Fruit fly (Drosophila melanogaster) whole organism, embryonic: ENCODE data around the gene rho-4.

Source experiments
- Asciz ChIP-seq: fragments of 200-800 bp; sonication (Bioruptor generic); optimal IDR thresholded peaks from 2 replicates; lab custom pipeline; 2017; ENCODE audit warnings: missing biosample characterization, mild to moderate bottlenecking, missing genetic modification characterization, missing genetic modification reagents
- BtbVII ChIP-seq: fragments of 200-800 bp; sonication (Bioruptor generic); optimal IDR thresholded peaks from 3 replicates; lab custom pipeline; 2017; ENCODE audit warnings: missing biosample characterization, mild to moderate bottlenecking, missing genetic modification characterization
- CG10147 ChIP-seq: fragments of 200-800 bp; sonication (Bioruptor generic); optimal IDR thresholded peaks from 2 replicates; lab custom pipeline; 2019; ENCODE audit warnings: missing biosample characterization, mild to moderate bottlenecking, missing genetic modification characterization, moderate library complexity
- CG1024 ChIP-seq: fragments of 200-800 bp; sonication (Bioruptor generic); IDR thresholded peaks from 2 replicates; pipeline ENCODE4 v1.3.6; 2022; ENCODE audit warnings: missing biosample characterization, missing genetic modification characterization
- CG10267 ChIP-seq: fragments of 200-800 bp; sonication (Bioruptor generic); optimal IDR thresholded peaks from 2 replicates; lab custom pipeline; 2018; ENCODE audit warnings: missing biosample characterization, mild to moderate bottlenecking, missing genetic modification characterization, moderate library complexity
- CG12299 ChIP-seq: fragments of 200-800 bp; sonication (Bioruptor generic); optimal IDR thresholded peaks from 2 replicates; lab custom pipeline; 2018; ENCODE audit warnings: missing biosample characterization, mild to moderate bottlenecking, missing genetic modification characterization
- CG12391 ChIP-seq: fragments of 200-800 bp; sonication (Bioruptor generic); optimal IDR thresholded peaks from 3 replicates; lab custom pipeline; 2018; ENCODE audit warnings: missing biosample characterization, mild to moderate bottlenecking, missing genetic modification characterization, moderate library complexity
- CG13123 ChIP-seq: fragments of 200-800 bp; sonication (Bioruptor generic); optimal IDR thresholded peaks from 2 replicates; lab custom pipeline; 2016; ENCODE audit warnings: missing biosample characterization, missing genetic modification characterization
- CG14965 ChIP-seq: fragments of 200-800 bp; sonication (Bioruptor generic); optimal IDR thresholded peaks from 2 replicates; lab custom pipeline; 2016; ENCODE audit warnings: missing biosample characterization, missing genetic modification characterization, borderline replicate concordance
- CG16815 ChIP-seq: fragments of 200-800 bp; sonication (Bioruptor generic); optimal IDR thresholded peaks from 3 replicates; lab custom pipeline; 2017; ENCODE audit warnings: missing biosample characterization, mild to moderate bottlenecking, missing genetic modification characterization
- CG16863 ChIP-seq: fragments of 200-800 bp; sonication (Bioruptor generic); optimal IDR thresholded peaks from 3 replicates; lab custom pipeline; 2016; ENCODE audit warnings: missing biosample characterization, missing genetic modification characterization
- CG17829 ChIP-seq: fragments of 200-800 bp; optimal IDR thresholded peaks from 2 replicates; lab custom pipeline; 2019; ENCODE audit warnings: missing biosample characterization, mild to moderate bottlenecking, missing genetic modification characterization, moderate library complexity
- CG1792 ChIP-seq: fragments of 200-800 bp; sonication (Bioruptor generic); optimal IDR thresholded peaks from 2 replicates; lab custom pipeline; 2016; ENCODE audit warnings: missing biosample characterization, missing genetic modification characterization
- CG2712 ChIP-seq: fragments of 200-800 bp; optimal IDR thresholded peaks from 3 replicates; lab custom pipeline; 2019; ENCODE audit warnings: missing biosample characterization, mild to moderate bottlenecking, missing genetic modification characterization, moderate library complexity
- CG31388 ChIP-seq: fragments of 200-800 bp; sonication (Bioruptor generic); optimal IDR thresholded peaks from 2 replicates; lab custom pipeline; 2016; ENCODE audit warnings: missing biosample characterization, missing genetic modification characterization
- CG3281 ChIP-seq: fragments of 200-800 bp; sonication (Bioruptor generic); optimal IDR thresholded peaks from 3 replicates; lab custom pipeline; 2017; ENCODE audit warnings: missing biosample characterization, mild to moderate bottlenecking, missing genetic modification characterization
- CG33213 ChIP-seq: fragments of 200-800 bp; sonication (Bioruptor generic); optimal IDR thresholded peaks from 3 replicates; lab custom pipeline; 2016; ENCODE audit warnings: missing biosample characterization, missing genetic modification characterization
- CG4424 ChIP-seq: fragments of 200-800 bp; sonication (Bioruptor generic); optimal IDR thresholded peaks from 3 replicates; lab custom pipeline; 2016; ENCODE audit warnings: missing biosample characterization, missing genetic modification characterization
- CG6175 ChIP-seq: fragments of 200-800 bp; sonication (Bioruptor generic); IDR thresholded peaks from 3 replicates; pipeline ENCODE4 v1.3.6; 2022; ENCODE audit warnings: missing biosample characterization, missing genetic modification characterization
- CG8290 ChIP-seq, 3 experiments: fragments of 200-800 bp; sonication (Bioruptor generic); optimal IDR thresholded peaks; 2 replicates each; lab custom pipeline; 2016 to 2019; ENCODE audit warnings: missing biosample characterization in 3 of 3, missing genetic modification characterization in 3 of 3, mild to moderate bottlenecking in 2 of 3, moderate library complexity in 1 of 3
- CG9215 ChIP-seq: fragments of 200-800 bp; sonication (Bioruptor generic); IDR thresholded peaks from 2 replicates; pipeline ENCODE4 v1.3.6; 2022; ENCODE audit warnings: missing biosample characterization, missing genetic modification characterization
- CG9609 ChIP-seq: fragments of 200-800 bp; sonication (Bioruptor generic); optimal IDR thresholded peaks from 3 replicates; lab custom pipeline; 2016; ENCODE audit warnings: missing biosample characterization, missing genetic modification characterization
- Dbx ChIP-seq: fragments of 200-800 bp; sonication (Bioruptor generic); IDR thresholded peaks from 3 replicates; pipeline ENCODE4 v1.3.6; 2022; ENCODE audit warnings: missing biosample characterization, missing genetic modification characterization
- HHEX ChIP-seq: fragments of 200-800 bp; sonication (Bioruptor generic); optimal IDR thresholded peaks from 3 replicates; lab custom pipeline; 2017; ENCODE audit warnings: missing biosample characterization, mild to moderate bottlenecking, missing genetic modification characterization, missing genetic modification reagents
- Hey ChIP-seq: fragments of 200-800 bp; sonication (Bioruptor generic); optimal IDR thresholded peaks from 3 replicates; lab custom pipeline; 2018; ENCODE audit warnings: missing biosample characterization, mild to moderate bottlenecking, missing genetic modification characterization
- MTF-1 ChIP-seq: fragments of 200-800 bp; sonication (Bioruptor generic); optimal IDR thresholded peaks from 2 replicates; lab custom pipeline; 2018; ENCODE audit warnings: missing biosample characterization, mild to moderate bottlenecking, missing genetic modification characterization, borderline replicate concordance
- Nf-YA ChIP-seq: fragments of 200-800 bp; sonication (Bioruptor generic); IDR thresholded peaks from 2 replicates; pipeline ENCODE4 v1.3.6; 2022; ENCODE audit warnings: missing biosample characterization, missing genetic modification characterization
- Sox100B ChIP-seq: fragments of 200-800 bp; sonication (Bioruptor generic); optimal IDR thresholded peaks from 3 replicates; lab custom pipeline; 2018; ENCODE audit warnings: missing biosample characterization, mild to moderate bottlenecking, missing genetic modification characterization
- Stat92E ChIP-seq, 3 experiments: fragments of >200 bp in 2 of 3; fragments of 200-800 bp in 1 of 3; sonication (Bioruptor generic) in 1 of 3; optimal IDR thresholded peaks; 2 replicates each; lab custom pipeline; 2017 to 2019; ENCODE audit warnings: missing biosample characterization in 3 of 3, missing genetic modification characterization in 3 of 3, mild to moderate bottlenecking in 1 of 3, moderate library complexity in 1 of 3
- Vsx1 ChIP-seq: fragments of 200-800 bp; sonication (Bioruptor generic); optimal IDR thresholded peaks from 2 replicates; lab custom pipeline; 2017; ENCODE audit warnings: missing biosample characterization, mild to moderate bottlenecking, missing genetic modification characterization, missing genetic modification reagents
- bigmax ChIP-seq: fragments of 200-800 bp; sonication (Bioruptor generic); optimal IDR thresholded peaks from 2 replicates; lab custom pipeline; 2018; ENCODE audit warnings: missing biosample characterization, mild to moderate bottlenecking, missing genetic modification characterization
- fd102C ChIP-seq: fragments of 200-800 bp; sonication (Bioruptor generic); optimal IDR thresholded peaks from 2 replicates; lab custom pipeline; 2018; ENCODE audit warnings: missing biosample characterization, mild to moderate bottlenecking, missing genetic modification characterization, moderate library complexity
- ftz-f1 ChIP-seq: fragments of 200-800 bp; sonication (Bioruptor generic); optimal IDR thresholded peaks from 2 replicates; lab custom pipeline; 2016; ENCODE audit warnings: missing biosample characterization, missing genetic modification characterization
- hbn ChIP-seq: fragments of 200-800 bp; sonication (Bioruptor generic); IDR thresholded peaks from 2 replicates; pipeline ENCODE4 v1.3.6; 2022; ENCODE audit warnings: missing biosample characterization, missing genetic modification characterization; ENCODE audit not compliant: partially characterized antibody
- her ChIP-seq: fragments of 200-800 bp; sonication (Bioruptor generic); optimal IDR thresholded peaks from 2 replicates; lab custom pipeline; 2016; ENCODE audit warnings: missing biosample characterization, missing genetic modification characterization
- luna ChIP-seq: fragments of 200-800 bp; sonication (Bioruptor generic); optimal IDR thresholded peaks from 2 replicates; lab custom pipeline; 2016; ENCODE audit warnings: missing biosample characterization, missing genetic modification characterization
- mld ChIP-seq: fragments of 200-800 bp; sonication (Bioruptor generic); IDR thresholded peaks from 3 replicates; pipeline ENCODE4 v1.3.6; 2022; ENCODE audit warnings: missing biosample characterization, missing genetic modification characterization; ENCODE audit not compliant: partially characterized antibody
- nmo ChIP-seq: fragments of 200-800 bp; sonication (Bioruptor generic); optimal IDR thresholded peaks from 2 replicates; lab custom pipeline; 2018; ENCODE audit warnings: missing biosample characterization, mild to moderate bottlenecking, missing genetic modification characterization, moderate library complexity
- p53 ChIP-seq: fragments of 200-800 bp; sonication (Bioruptor generic); optimal IDR thresholded peaks from 2 replicates; lab custom pipeline; 2016; ENCODE audit warnings: missing biosample characterization, missing genetic modification characterization
- phol ChIP-seq: fragments of 200-800 bp; sonication (Bioruptor generic); optimal IDR thresholded peaks from 3 replicates; lab custom pipeline; 2018; ENCODE audit warnings: missing biosample characterization, mild to moderate bottlenecking, missing genetic modification characterization, moderate library complexity
- sr ChIP-seq: fragments of 200-800 bp; sonication (Bioruptor generic); IDR thresholded peaks from 3 replicates; pipeline ENCODE4 v1.3.6; 2022; ENCODE audit warnings: missing biosample characterization, missing genetic modification characterization
- tio ChIP-seq: fragments of 200-800 bp; sonication (Bioruptor generic); optimal IDR thresholded peaks from 2 replicates; lab custom pipeline; 2017; ENCODE audit warnings: missing biosample characterization, missing genetic modification characterization, inconsistent platforms
- ttk ChIP-seq: fragments of 200-800 bp; sonication (Bioruptor generic); IDR thresholded peaks from 2 replicates; pipeline ENCODE4 v2.1.2; 2022; ENCODE audit warnings: missing biosample characterization, missing genetic modification characterization
- tup ChIP-seq: fragments of 200-800 bp; sonication (Bioruptor generic); optimal IDR thresholded peaks from 2 replicates; lab custom pipeline; 2016; ENCODE audit warnings: missing biosample characterization, mild to moderate bottlenecking, missing genetic modification characterization, moderate library complexity
- wor ChIP-seq: fragments of 200-800 bp; sonication (Bioruptor generic); IDR thresholded peaks from 2 replicates; pipeline ENCODE4 v1.3.6; 2022; ENCODE audit warnings: missing biosample characterization, missing genetic modification characterization
- z ChIP-seq: fragments of 200-800 bp; sonication (Bioruptor generic); IDR thresholded peaks from 3 replicates; pipeline ENCODE4 v1.3.6; 2022; ENCODE audit warnings: missing biosample characterization, missing genetic modification characterization
- zen ChIP-seq: fragments of 200-800 bp; sonication (Bioruptor generic); optimal IDR thresholded peaks from 3 replicates; lab custom pipeline; 2018; ENCODE audit warnings: missing biosample characterization, mild to moderate bottlenecking, missing genetic modification characterization, moderate library complexity

rho-4 gene

dm6 chrX:11559728-11560724 is 39.6 kb upstream of the rho-4 start (continued):
- TF ChIP-seq CG10147 (GFP tag; lab: Kevin White, UChicago): peak; percentile 91
- no peak for TF ChIP-seq CG16863 (GFP tag; lab: Kevin White, UChicago)
- peak; percentile 85 for TF ChIP-seq HHEX (GFP tag; lab: Kevin White, UChicago)
- TF ChIP-seq Nf-YA (GFP tag; lab: Robert Waterston, UW): no peak
- TF ChIP-seq Hey (tag; lab: Kevin White, UChicago): no peak
- peak; percentile 81 for TF ChIP-seq Asciz (GFP tag; lab: Kevin White, UChicago)
- TF ChIP-seq CG2712: peak; percentile 85
- no peak for TF ChIP-seq fd102C
- no peak for TF ChIP-seq CG1024
- peak; percentile 42 for TF ChIP-seq zen
- no peak for TF ChIP-seq sr (GFP tag; lab: Robert Waterston, UW)
- TF ChIP-seq CG9215: peak; percentile 76
- TF ChIP-seq nmo: peak; percentile 93
- TF ChIP-seq Sox100B: no peak
- TF ChIP-seq CG14965 (GFP tag; lab: Kevin White, UChicago): no peak
- TF ChIP-seq CG4424 (GFP tag; lab: Kevin White, UChicago): peak; percentile 79
- no peak for TF ChIP-seq tio
- no peak for TF ChIP-seq mld
- no peak for TF ChIP-seq luna (GFP tag; lab: Kevin White, UChicago)
- TF ChIP-seq hbn (GFP tag; lab: Robert Waterston, UW): no peak
- peak; percentile 86 for TF ChIP-seq phol
- TF ChIP-seq CG1792 (GFP tag; lab: Kevin White, UChicago): no peak
- TF ChIP-seq CG12391: peak; percentile 88
- TF ChIP-seq CG31388 (GFP tag; lab: Kevin White, UChicago): peak; percentile 47
- TF ChIP-seq MTF-1 (GFP tag; lab: Kevin White, UChicago): no peak
- peak; percentile 40; the same call in 1 of the 2 replicates for TF ChIP-seq ttk (GFP tag; lab: Robert Waterston, UW)
- TF ChIP-seq CG16815 (GFP tag; lab: Kevin White, UChicago): peak; percentile 57
- TF ChIP-seq CG12299 (tag; lab: Kevin White, UChicago): peak; percentile 58
- no peak for TF ChIP-seq CG6175 (GFP tag; lab: Robert Waterston, UW)
- no peak for TF ChIP-seq z (GFP tag; lab: Robert Waterston, UW)
- TF ChIP-seq CG17829: peak; percentile 87
- TF ChIP-seq CG13123 (GFP tag; lab: Kevin White, UChicago): peak; percentile 41
- TF ChIP-seq CG33213 (GFP tag; lab: Kevin White, UChicago): no peak
- TF ChIP-seq CG3281 (GFP tag; lab: Kevin White, UChicago): peak; percentile 91
- TF ChIP-seq CG8290 (GFP tag; optimal IDR thresholded peaks at IDR 0.05; lab: Kevin White, UChicago): no peak
- peak in 1 of 2 experiments; percentile 62 for TF ChIP-seq CG8290 (tag; optimal IDR thresholded peaks at IDR 0.05; lab: Kevin White, UChicago)
- TF ChIP-seq p53 (GFP tag; lab: Kevin White, UChicago): no peak
- peak; percentile 69 for TF ChIP-seq wor (GFP tag; lab: Robert Waterston, UW)
- peak; percentile 88 for TF ChIP-seq BtbVII (GFP tag; lab: Kevin White, UChicago)
- TF ChIP-seq Vsx1 (GFP tag; lab: Kevin White, UChicago): no peak
- TF ChIP-seq tup: no peak
- TF ChIP-seq Stat92E (GFP tag; optimal IDR thresholded peaks at IDR 0.05; lab: Kevin White, UChicago): no peak
- TF ChIP-seq Dbx (GFP tag; lab: Robert Waterston, UW): peak; percentile 70; the same call in 2 of the 3 replicates
- no peak for TF ChIP-seq ftz-f1 (GFP tag; lab: Kevin White, UChicago)
- no peak for TF ChIP-seq her (GFP tag; lab: Kevin White, UChicago)
- no peak for TF ChIP-seq bigmax (GFP tag; lab: Kevin White, UChicago)
- TF ChIP-seq CG9609: peak; percentile 24
- TF ChIP-seq CG10267 (tag; lab: Kevin White, UChicago): peak; percentile 78
